Fruit fly (Drosophila melanogaster) whole organism, embryonic: ENCODE data around the gene Ist1.

Experiments used
- Atf-2 ChIP-seq: fragments of 200-800 bp; sonication (Bioruptor generic); optimal IDR thresholded peaks from 2 replicates; lab custom pipeline; 2016; ENCODE audit warnings: missing biosample characterization, missing genetic modification characterization
- Awh ChIP-seq: fragments of 200-800 bp; sonication (Bioruptor generic); IDR thresholded peaks from 2 replicates; pipeline ENCODE4, ENCODE4 v1.3.6; 2022; ENCODE audit warnings: missing biosample characterization, missing genetic modification characterization
- CG11456 ChIP-seq: fragments of 200-800 bp; sonication (Bioruptor generic); IDR thresholded peaks from 3 replicates; pipeline ENCODE4 v1.3.6; 2022; ENCODE audit warnings: missing biosample characterization, missing genetic modification characterization
- CG11504 ChIP-seq: fragments of 200-800 bp; sonication (Bioruptor generic); optimal IDR thresholded peaks from 3 replicates; lab custom pipeline; 2019; ENCODE audit warnings: missing biosample characterization, mild to moderate bottlenecking, missing genetic modification characterization, moderate library complexity
- CG11696 ChIP-seq: fragments of 200-800 bp; sonication (Bioruptor generic); IDR thresholded peaks from 2 replicates; pipeline ENCODE4 v1.3.6; 2022; ENCODE audit warnings: missing biosample characterization, missing genetic modification characterization
- CG13424 ChIP-seq: fragments of 200-800 bp; sonication (Bioruptor generic); optimal IDR thresholded peaks from 2 replicates; lab custom pipeline; 2019; ENCODE audit warnings: missing biosample characterization, mild to moderate bottlenecking, missing genetic modification characterization, moderate library complexity
- CG14441 ChIP-seq: fragments of 200-800 bp; sonication (Bioruptor generic); IDR thresholded peaks from 2 replicates; pipeline ENCODE4 v1.3.6; 2022; ENCODE audit warnings: missing biosample characterization, missing genetic modification characterization
- CG14667 ChIP-seq: fragments of 200-800 bp; sonication (Bioruptor generic); IDR thresholded peaks from 2 replicates; pipeline ENCODE4 v1.3.6; 2022; ENCODE audit warnings: missing biosample characterization, missing genetic modification characterization
- CG18476 ChIP-seq: fragments of 200-800 bp; sonication (Bioruptor generic); optimal IDR thresholded peaks from 2 replicates; lab custom pipeline; 2016; ENCODE audit warnings: missing biosample characterization, mild to moderate bottlenecking, missing genetic modification characterization
- CG2678 ChIP-seq: fragments of 200-800 bp; sonication (Bioruptor generic); optimal IDR thresholded peaks from 3 replicates; lab custom pipeline; 2019; ENCODE audit warnings: missing biosample characterization, mild to moderate bottlenecking, missing genetic modification characterization, moderate library complexity
- CG31441 ChIP-seq: fragments of 200-800 bp; sonication (Bioruptor generic); IDR thresholded peaks from 2 replicates; pipeline ENCODE4 v1.3.6; 2022; ENCODE audit warnings: missing biosample characterization, missing genetic modification characterization
- CG32767 ChIP-seq: fragments of 200-800 bp; sonication (Bioruptor generic); IDR thresholded peaks from 2 replicates; pipeline ENCODE4 v1.3.6; 2022; ENCODE audit warnings: missing biosample characterization, missing genetic modification characterization
- CG33213 ChIP-seq: fragments of 200-800 bp; sonication (Bioruptor generic); optimal IDR thresholded peaks from 3 replicates; lab custom pipeline; 2016; ENCODE audit warnings: missing biosample characterization, missing genetic modification characterization
- CG34224 ChIP-seq: fragments of 200-800 bp; sonication (Bioruptor generic); IDR thresholded peaks from 3 replicates; pipeline ENCODE4 v1.3.6; 2022; ENCODE audit warnings: missing biosample characterization, missing genetic modification characterization; ENCODE audit not compliant: partially characterized antibody
- CG3838 ChIP-seq: fragments of 200-800 bp; sonication (Bioruptor generic); optimal IDR thresholded peaks from 3 replicates; lab custom pipeline; 2016; ENCODE audit warnings: missing biosample characterization, missing genetic modification characterization
- CG3847 ChIP-seq: fragments of 200-800 bp; sonication (Bioruptor generic); IDR thresholded peaks from 2 replicates; pipeline ENCODE4 v1.3.6; 2022; ENCODE audit warnings: missing biosample characterization, missing genetic modification characterization
- CG6175 ChIP-seq: fragments of 200-800 bp; sonication (Bioruptor generic); IDR thresholded peaks from 3 replicates; pipeline ENCODE4 v1.3.6; 2022; ENCODE audit warnings: missing biosample characterization, missing genetic modification characterization
- CG6813 ChIP-seq: fragments of 200-800 bp; sonication (Bioruptor generic); optimal IDR thresholded peaks from 2 replicates; lab custom pipeline; 2017; ENCODE audit warnings: missing biosample characterization, missing genetic modification characterization, mild to moderate bottlenecking, moderate library complexity, missing genetic modification reagents
- CG6854 ChIP-seq: fragments of 200-800 bp; sonication (Bioruptor generic); optimal IDR thresholded peaks from 3 replicates; lab custom pipeline; 2017; ENCODE audit warnings: missing biosample characterization, mild to moderate bottlenecking, missing genetic modification characterization
- CG9797 ChIP-seq: fragments of 200-800 bp; sonication (Bioruptor generic); optimal IDR thresholded peaks from 3 replicates; lab custom pipeline; 2018; ENCODE audit warnings: missing biosample characterization, mild to moderate bottlenecking, missing genetic modification characterization
- E2f1 ChIP-seq: fragments of 200-800 bp; sonication (Bioruptor generic); IDR thresholded peaks from 2 replicates; pipeline ENCODE4 v1.3.6; 2022; ENCODE audit warnings: missing biosample characterization, missing genetic modification characterization
- Ets65A ChIP-seq: fragments of 200-800 bp; sonication (Bioruptor generic); peaks from one replicate; lab custom pipeline; 2016; ENCODE audit warnings: missing biosample characterization, missing genetic modification characterization
- Gug ChIP-seq: fragments of 200-800 bp; sonication (Bioruptor generic); IDR thresholded peaks from 4 replicates; pipeline ENCODE4 v1.3.6; 2022; ENCODE audit warnings: missing biosample characterization, missing genetic modification characterization
- HLH3B ChIP-seq: fragments of 200-800 bp; sonication (Bioruptor generic); IDR thresholded peaks from 2 replicates; pipeline ENCODE4 v1.3.6; 2022; ENCODE audit warnings: missing biosample characterization, missing genetic modification characterization
- Hr51 ChIP-seq, 2 experiments: fragments of 200-800 bp; sonication (Bioruptor generic); optimal IDR thresholded peaks; 2 replicates in 1 of 2; 3 replicates in 1 of 2; lab custom pipeline; 2016 to 2018; ENCODE audit warnings: missing biosample characterization in 2 of 2, missing genetic modification characterization in 2 of 2, mild to moderate bottlenecking in 1 of 2, moderate library complexity in 1 of 2
- Med ChIP-seq: fragments of 200-800 bp; sonication (Bioruptor generic); peaks from one replicate; lab custom pipeline; 2016; ENCODE audit warnings: missing biosample characterization, missing genetic modification characterization, mild to moderate bottlenecking, inconsistent platforms, moderate library complexity
- Mrtf ChIP-seq: fragments of 200-800 bp; sonication (Bioruptor generic); IDR thresholded peaks from 3 replicates; pipeline ENCODE4 v1.3.6; 2022; ENCODE audit warnings: missing biosample characterization, missing genetic modification characterization
- NC2β ChIP-seq: fragments of 200-800 bp; sonication (Bioruptor generic); optimal IDR thresholded peaks from 2 replicates; lab custom pipeline; 2016; ENCODE audit warnings: missing biosample characterization, missing genetic modification characterization
- Ptx1 ChIP-seq: fragments of 200-800 bp; sonication (Bioruptor generic); IDR thresholded peaks from 2 replicates; pipeline ENCODE4 v1.3.6; 2022; ENCODE audit warnings: missing biosample characterization, missing genetic modification characterization
- Xbp1 ChIP-seq: fragments of 200-800 bp; sonication (Bioruptor generic); optimal IDR thresholded peaks from 3 replicates; lab custom pipeline; 2016; ENCODE audit warnings: missing biosample characterization, mild to moderate bottlenecking, missing genetic modification characterization
- Xrp1 ChIP-seq: fragments of 200-800 bp; sonication (Bioruptor generic); IDR thresholded peaks from 2 replicates; pipeline ENCODE4 v1.3.6; 2022; ENCODE audit warnings: missing biosample characterization, missing genetic modification characterization
- ase ChIP-seq: fragments of 200-800 bp; sonication (Bioruptor generic); IDR thresholded peaks from 3 replicates; pipeline ENCODE4 v1.3.6; 2022; ENCODE audit warnings: missing biosample characterization, missing genetic modification characterization
- dati ChIP-seq: fragments of 200-800 bp; sonication (Bioruptor generic); IDR thresholded peaks from 2 replicates; pipeline ENCODE4 v1.3.6; 2022; ENCODE audit warnings: missing biosample characterization, missing genetic modification characterization
- dmrt99B ChIP-seq: fragments of 200-800 bp; sonication (Bioruptor generic); optimal IDR thresholded peaks from 2 replicates; lab custom pipeline; 2018; ENCODE audit warnings: missing biosample characterization, mild to moderate bottlenecking, missing genetic modification characterization, moderate library complexity
- dysf ChIP-seq: fragments of 200-800 bp; sonication (Bioruptor generic); IDR thresholded peaks from 3 replicates; pipeline ENCODE4 v1.3.6; 2022; ENCODE audit warnings: missing biosample characterization, missing genetic modification characterization
- fd64A ChIP-seq: fragments of 200-800 bp; sonication (Bioruptor generic); optimal IDR thresholded peaks from 3 replicates; lab custom pipeline; 2018; ENCODE audit warnings: missing biosample characterization, mild to moderate bottlenecking, missing genetic modification characterization
- jigr1 ChIP-seq: fragments of 200-800 bp; sonication (Bioruptor generic); IDR thresholded peaks from 3 replicates; pipeline ENCODE4 v1.3.6; 2022; ENCODE audit warnings: missing biosample characterization, missing genetic modification characterization
- lab ChIP-seq: fragments of 200-800 bp; sonication (Bioruptor generic); optimal IDR thresholded peaks from 3 replicates; lab custom pipeline; 2017; ENCODE audit warnings: missing biosample characterization, missing genetic modification characterization, mild to moderate bottlenecking, moderate library complexity, missing genetic modification reagents
- lola ChIP-seq, 3 experiments: fragments of >200 bp in 2 of 3; fragments of 200-800 bp in 1 of 3; sonication (Bioruptor generic) in 1 of 3; optimal IDR thresholded peaks; 2 replicates each; lab custom pipeline; 2017 to 2019; ENCODE audit warnings: missing biosample characterization in 3 of 3, missing genetic modification characterization in 3 of 3, mild to moderate bottlenecking in 1 of 3, moderate library complexity in 1 of 3
- lov ChIP-seq, 2 experiments: fragments of 200-800 bp in 1 of 2; fragments of >200 bp in 1 of 2; sonication (Bioruptor generic) in 1 of 2; IDR thresholded peaks in 1 of 2; optimal IDR thresholded peaks in 1 of 2; 2 replicates in 1 of 2; 3 replicates in 1 of 2; pipeline versions ENCODE4 v1.3.6 to Lab custom; 2017 to 2022; ENCODE audit warnings: missing biosample characterization in 1 of 2, missing genetic modification characterization in 1 of 2
- org-1 ChIP-seq: fragments of 200-800 bp; sonication (Bioruptor generic); optimal IDR thresholded peaks from 2 replicates; lab custom pipeline; 2017; ENCODE audit warnings: missing biosample characterization, missing genetic modification characterization
- peb ChIP-seq: fragments of 200-800 bp; sonication (Bioruptor generic); IDR thresholded peaks from 2 replicates; pipeline ENCODE4 v1.3.6; 2022; ENCODE audit warnings: missing biosample characterization, missing genetic modification characterization
- ranshi ChIP-seq: fragments of 200-800 bp; sonication (Bioruptor generic); IDR thresholded peaks from 2 replicates; pipeline ENCODE4 v1.3.6; 2022; ENCODE audit warnings: missing biosample characterization, missing genetic modification characterization
- row ChIP-seq: fragments of 200-800 bp; sonication (Bioruptor generic); IDR thresholded peaks from 3 replicates; pipeline ENCODE4 v1.3.6; 2022; ENCODE audit warnings: missing biosample characterization, missing genetic modification characterization
- sd ChIP-seq: fragments of 200-800 bp; sonication (Bioruptor generic); optimal IDR thresholded peaks from 3 replicates; lab custom pipeline; 2018; ENCODE audit warnings: missing biosample characterization, mild to moderate bottlenecking, missing genetic modification characterization, moderate library complexity
- tgo ChIP-seq: fragments of 200-800 bp; sonication (Bioruptor generic); IDR thresholded peaks from 3 replicates; pipeline ENCODE4 v1.3.6; 2022; ENCODE audit warnings: missing biosample characterization, missing genetic modification characterization
- tin ChIP-seq: fragments of 200-800 bp; sonication (Bioruptor generic); optimal IDR thresholded peaks from 3 replicates; lab custom pipeline; 2016; ENCODE audit warnings: missing biosample characterization, missing genetic modification characterization
- tll ChIP-seq, 2 experiments: fragments of 200-800 bp in 1 of 2; fragments of >200 bp in 1 of 2; sonication (Bioruptor generic) in 1 of 2; optimal IDR thresholded peaks; 2 replicates each; lab custom pipeline; 2017 to 2019; ENCODE audit warnings: missing biosample characterization in 2 of 2, missing genetic modification characterization in 2 of 2, mild to moderate bottlenecking in 1 of 2, moderate library complexity in 1 of 2
- vnd ChIP-seq: fragments of 200-800 bp; sonication (Bioruptor generic); IDR thresholded peaks from 3 replicates; pipeline ENCODE4 v1.3.6; 2022; ENCODE audit warnings: missing biosample characterization, missing genetic modification characterization; ENCODE audit not compliant: partially characterized antibody
- vvl ChIP-seq: fragments of 200-800 bp; sonication (Bioruptor generic); IDR thresholded peaks from 2 replicates; pipeline ENCODE4 v1.3.6; 2022; ENCODE audit warnings: missing biosample characterization, missing genetic modification characterization

The Ist1 gene

DNA sequence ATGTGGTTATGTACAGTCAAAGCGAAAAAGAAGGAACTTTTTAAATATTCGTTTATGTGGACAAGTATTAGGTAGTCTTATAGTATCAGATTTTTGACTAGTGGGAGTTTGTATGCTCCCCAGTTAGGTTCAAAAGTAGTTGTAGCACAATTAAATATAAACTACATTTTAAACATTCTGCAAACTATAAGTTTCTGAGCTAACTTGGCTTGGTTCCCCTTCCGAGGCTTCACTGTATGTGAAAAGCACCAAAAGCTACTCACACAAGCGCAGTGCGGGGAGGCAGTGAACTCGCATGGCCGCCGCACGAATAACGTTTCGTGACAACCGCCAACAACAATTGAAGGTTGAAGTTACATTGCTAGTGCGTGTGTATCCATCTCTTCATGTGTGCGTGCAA lies 21.3 kb upstream of the Ist1 start (continued):
- TF ChIP-seq tll (GFP tag; optimal IDR thresholded peaks at IDR 0.05; lab: Kevin White, UChicago) (no peak), vvl (GFP tag; lab: Robert Waterston, UW) (peak; percentile 68), lab (GFP tag; lab: Kevin White, UChicago) (peak; percentile 3), CG32767 (GFP tag; lab: Robert Waterston, UW) (peak; percentile 26; the same call in 1 of the 2 replicates), CG14667 (peak; percentile 37; the same call in 1 of the 2 replicates), CG6854 (GFP tag; lab: Kevin White, UChicago) (no peak), CG3838 (GFP tag; lab: Kevin White, UChicago) (no peak), Hr51 (GFP tag; optimal IDR thresholded peaks at IDR 0.05; lab: Kevin White, UChicago) (peak in 1 of 2 experiments; percentile 50), dysf (GFP tag; lab: Robert Waterston, UW) (peak; percentile 72), CG6175 (GFP tag; lab: Robert Waterston, UW) (no peak), peb (GFP tag; lab: Robert Waterston, UW) (0 out of 2 replicates have a peak, but pooled peaks have one; percentile 7), jigr1 (no peak), NC2β (GFP tag; lab: Kevin White, UChicago) (no peak), Ptx1 (peak; percentile 64), Med (GFP tag; lab: Kevin White, UChicago) (peak; percentile 73), Xbp1 (GFP tag; lab: Kevin White, UChicago) (peak; percentile 9), row (GFP tag; lab: Robert Waterston, UW) (peak; percentile 68), dmrt99B (tag; lab: Kevin White, UChicago) (peak; percentile 41), lola (GFP tag; optimal IDR thresholded peaks at IDR 0.05; lab: Kevin White, UChicago) (no peak), org-1 (no peak), fd64A (GFP tag; lab: Kevin White, UChicago) (no peak), CG13424 (tag; lab: Kevin White, UChicago) (peak; percentile 29), CG31441 (0 out of 2 replicates have a peak, but pooled peaks have one; percentile 10), Ets65A (peak; percentile 85), CG34224 (GFP tag; lab: Robert Waterston, UW) (no peak), CG11696 (GFP tag; lab: Robert Waterston, UW) (no peak), ase (peak; percentile 30; the same call in 1 of the 3 replicates), ranshi (peak; percentile 14; the same call in 1 of the 2 replicates), CG18476 (GFP tag; lab: Kevin White, UChicago) (no peak), CG3847 (peak; percentile 51), Mrtf (GFP tag; lab: Robert Waterston, UW) (peak; percentile 51; the same call in 2 of the 3 replicates), tin (GFP tag; lab: Kevin White, UChicago) (peak; percentile 6), CG14441 (GFP tag; lab: Robert Waterston, UW) (peak; percentile 60; the same call in 1 of the 2 replicates), lov (optimal IDR thresholded peaks at IDR 0.05; lab: Kevin White, UChicago) (no peak), lov (GFP tag; IDR thresholded peaks at IDR 0.05; lab: Robert Waterston, UW) (no peak), E2f1 (peak; percentile 32; the same call in 1 of the 2 replicates), sd (tag; lab: Kevin White, UChicago) (no peak), Atf-2 (GFP tag; lab: Kevin White, UChicago) (no peak), dati (GFP tag; lab: Robert Waterston, UW) (no peak), vnd (no peak), CG11456 (no peak), CG11504 (tag; lab: Kevin White, UChicago) (peak; percentile 58), CG33213 (GFP tag; lab: Kevin White, UChicago) (no peak), Xrp1 (GFP tag; lab: Robert Waterston, UW) (peak; percentile 32; the same call in 1 of the 2 replicates), CG2678 (tag; lab: Kevin White, UChicago) (peak; percentile 55), CG6813 (GFP tag; lab: Kevin White, UChicago) (no peak), Awh (GFP tag; lab: Robert Waterston, UW) (no peak), CG9797 (GFP tag; lab: Kevin White, UChicago) (no peak), Gug (GFP tag; lab: Robert Waterston, UW) (peak; percentile 5; the same call in 1 of the 4 replicates), tgo (peak; percentile 68), HLH3B (peak; percentile 59)
